Worm (Caenorhabditis elegans): ENCODE results near the gene srh-178.

Gene srh-178

ce11 chrV:18480231-18480630 is at the start of gene srh-178:
srh-178 (minus strand) TSS chrV:18480331.
- TF ChIP-seq D2030.7 (GFP tag; IDR thresholded peaks at IDR 0.05), result no peak
- TF ChIP-seq nhr-120 (GFP tag; IDR thresholded peaks at IDR 0.05), result no peak
- TF ChIP-seq mel-28 (tag; optimal IDR thresholded peaks at IDR 0.05; ENCODE audit: borderline replicate concordance), result no peak

DNA sequence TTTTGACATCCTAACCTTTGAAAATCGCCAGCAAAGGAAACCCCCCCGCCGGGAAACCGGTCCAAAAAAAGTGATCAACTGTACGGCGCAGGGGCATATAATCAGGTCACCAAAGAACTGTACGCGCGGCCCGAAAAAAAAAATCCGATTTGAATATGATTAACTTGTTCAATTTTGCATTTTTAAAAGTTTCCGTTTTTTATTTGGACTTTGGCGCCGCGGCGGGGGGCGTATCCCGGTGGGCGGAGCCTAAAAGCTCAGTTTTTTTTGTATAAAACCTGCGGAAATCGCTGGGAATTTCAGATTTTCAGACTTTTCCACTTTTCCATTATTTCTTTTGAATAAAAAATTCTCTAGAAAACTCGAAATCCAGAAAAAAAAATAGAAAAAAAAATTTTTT is 44.3 kb upstream of the srh-178 start, which contains the start of gene hmit-1.2:
Gene hmit-1.2, plus strand, starts transcription at position 301 of the 400 bp plus-strand sequence.
- TF ChIP-seq B0019.2 (GFP tag; conservative IDR thresholded peaks at IDR 0.05), result no peak
- TF ChIP-seq lin-40 (tag; optimal IDR thresholded peaks at IDR 0.05), result no peak
- TF ChIP-seq ztf-18 (tag; optimal IDR thresholded peaks at IDR 0.05), result no peak
- no peak for TF ChIP-seq ztf-22 (GFP tag; optimal IDR thresholded peaks at IDR 0.05)
- no peak for TF ChIP-seq ztf-26 (tag; optimal IDR thresholded peaks at IDR 0.05)
- no peak for TF ChIP-seq lin-26 (GFP tag; IDR thresholded peaks at IDR 0.05)
- TF ChIP-seq tbx-9 (tag; optimal IDR thresholded peaks at IDR 0.05; ENCODE audit: borderline replicate concordance), result no peak
- TF ChIP-seq nfya-2 (GFP tag; IDR thresholded peaks at IDR 0.05), result no peak
- TF ChIP-seq Y53G8AR.9 (GFP tag; conservative IDR thresholded peaks at IDR 0.05), result no peak
- TF ChIP-seq hmg-1.2 (GFP tag; IDR thresholded peaks at IDR 0.05), result no peak
- no peak for TF ChIP-seq efl-1 (GFP tag; optimal IDR thresholded peaks at IDR 0.05)
- no peak for TF ChIP-seq F33H1.4 (GFP tag; IDR thresholded peaks at IDR 0.05)
- no peak for TF ChIP-seq unc-62 (GFP tag; optimal IDR thresholded peaks at IDR 0.05)
- no peak for TF ChIP-seq ztf-6 (GFP tag; IDR thresholded peaks at IDR 0.05)
- no peak for TF ChIP-seq Y56A3A.18 (GFP tag; IDR thresholded peaks at IDR 0.05)
- TF ChIP-seq rcor-1 (GFP tag; IDR thresholded peaks at IDR 0.05), result no peak
- no peak for TF ChIP-seq snpc-4 (GFP tag; optimal IDR thresholded peaks at IDR 0.05)
- TF ChIP-seq snpc-4 (tag; optimal IDR thresholded peaks at IDR 0.05), result no peak
- no peak for TF ChIP-seq ZK185.1 (tag; optimal IDR thresholded peaks at IDR 0.05; ENCODE audit: poor library complexity, severe bottlenecking)
- TF ChIP-seq K11D2.4 (GFP tag; IDR thresholded peaks at IDR 0.05), result no peak
- no peak for TF ChIP-seq C06A6.2 (GFP tag; conservative IDR thresholded peaks at IDR 0.05)

DNA sequence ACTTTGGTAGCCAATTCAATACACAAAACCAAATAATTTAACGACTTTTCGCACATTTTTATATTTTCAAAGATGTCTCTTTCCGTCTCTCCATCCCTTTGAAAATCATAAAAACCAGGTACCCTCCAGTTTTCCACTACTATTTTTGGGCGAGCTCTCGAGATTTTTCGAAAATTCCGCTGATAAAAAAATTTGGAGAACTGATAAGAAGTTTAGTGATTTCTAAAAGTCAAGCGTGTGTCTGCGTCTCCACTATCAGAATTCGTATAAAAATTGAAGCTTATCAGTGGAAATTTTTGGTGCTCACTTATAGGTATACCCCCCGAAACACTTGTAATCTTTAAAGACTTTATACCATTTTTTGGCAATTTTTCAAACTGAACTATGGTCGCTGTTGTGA is 36.4 kb upstream of the srh-178 start, which contains the start of gene hmit-1.1:
Gene hmit-1.1, plus strand, starts transcription at position 294 of the 400 bp plus-strand sequence.
- TF ChIP-seq T07F8.4 (tag; optimal IDR thresholded peaks at IDR 0.05), result no peak
- peak; percentile 68 for TF ChIP-seq nhr-80 (tag; optimal IDR thresholded peaks at IDR 0.05)
- no peak for TF ChIP-seq ztf-25 (GFP tag; IDR thresholded peaks at IDR 0.05)
- peak; percentile 52; the same call in 1 of the 2 replicates for TF ChIP-seq nfyb-1 (GFP tag; IDR thresholded peaks at IDR 0.05)

DNA sequence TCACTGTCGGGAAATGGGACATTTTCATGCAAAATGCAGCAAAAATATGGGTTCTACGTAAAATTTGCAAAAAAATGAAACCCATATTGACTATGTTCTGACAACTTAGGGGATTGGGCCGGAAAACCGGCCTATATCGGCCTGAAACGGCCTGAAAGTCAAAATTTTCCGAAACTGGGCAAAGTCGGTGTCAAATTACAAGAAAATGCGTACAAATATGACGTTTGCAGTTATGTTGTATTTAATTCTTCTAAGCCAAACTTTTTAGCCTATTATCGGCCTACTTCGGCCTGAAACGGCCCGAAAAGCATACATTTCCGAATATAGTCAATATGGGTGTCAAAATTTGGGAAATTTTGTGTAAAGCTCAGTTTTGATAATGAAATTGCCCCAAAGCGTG is 31.7 kb upstream of the srh-178 start:
- TF ChIP-seq ccch-3 (GFP tag; optimal IDR thresholded peaks at IDR 0.05) (no peak), F22D6.2 (tag; optimal IDR thresholded peaks at IDR 0.05) (no peak), egl-18 (GFP tag; IDR thresholded peaks at IDR 0.05) (no peak), mcd-1 (GFP tag; IDR thresholded peaks at IDR 0.05) (no peak), B0035.1 (tag; optimal IDR thresholded peaks at IDR 0.05) (no peak), C06A6.2 (GFP tag; conservative IDR thresholded peaks at IDR 0.05) (no peak), sea-2 (GFP tag; IDR thresholded peaks at IDR 0.05) (no peak)

- TF ChIP-seq ztf-28 (GFP tag; IDR thresholded peaks at IDR 0.05), result no peak
- no peak for TF ChIP-seq ceh-27 (GFP tag; optimal IDR thresholded peaks at IDR 0.05)
- no peak for TF ChIP-seq F57A8.1 (GFP tag; optimal IDR thresholded peaks at IDR 0.05)
- no peak for TF ChIP-seq lir-1 (GFP tag; conservative IDR thresholded peaks at IDR 0.05)
- no peak for TF ChIP-seq fkh-3 (tag; optimal IDR thresholded peaks at IDR 0.05)
- no peak for TF ChIP-seq Y53G8AR.9 (GFP tag; conservative IDR thresholded peaks at IDR 0.05)
- TF ChIP-seq chd-7 (tag; optimal IDR thresholded peaks at IDR 0.05), result no peak
- no peak for TF ChIP-seq F57C9.4 (tag; optimal IDR thresholded peaks at IDR 0.05)
- TF ChIP-seq snpc-4 (GFP tag; optimal IDR thresholded peaks at IDR 0.05), result no peak
- TF ChIP-seq snpc-4 (tag; optimal IDR thresholded peaks at IDR 0.05), result no peak
These were observed 28.4 kb upstream of the srh-178 start, which contains the start of gene Y51A2D.1 for ce11 chrV:18508564-18508963. Y51A2D.1 (plus strand) TSS chrV:18508864.

Data from whole organism, young adult.